Worm (Caenorhabditis elegans) whole organism, L2 larva: ENCODE results near the gene gpx-2.

Experiments
- blmp-1 ChIP-seq: sonication (generic microtip); optimal IDR thresholded peaks from 2 replicates; lab custom pipeline; 2017; ENCODE audit warnings: missing genetic modification characterization, mild to moderate bottlenecking, missing compliant biosample characterization, antibody characterized with exemption, moderate library complexity; ENCODE audit not compliant: insufficient read depth
- lin-13 ChIP-seq: fragments of 150-350 bp; optimal IDR thresholded peaks from 2 replicates; lab custom pipeline; 2014; ENCODE audit warnings: missing biosample characterization, missing genetic modification reagents, missing genetic modification characterization
- nhr-237 ChIP-seq: fragments of 150-350 bp; optimal IDR thresholded peaks from 2 replicates; lab custom pipeline; 2014; ENCODE audit warnings: missing biosample characterization, missing genetic modification characterization
- nhr-77 ChIP-seq: fragments of 150-350 bp; optimal IDR thresholded peaks from 2 replicates; lab custom pipeline; 2014; ENCODE audit warnings: missing biosample characterization, missing genetic modification characterization
- unc-39 ChIP-seq: fragments of 150-350 bp; optimal IDR thresholded peaks from 2 replicates; lab custom pipeline; 2014; ENCODE audit warnings: missing biosample characterization, missing genetic modification characterization

DNA sequence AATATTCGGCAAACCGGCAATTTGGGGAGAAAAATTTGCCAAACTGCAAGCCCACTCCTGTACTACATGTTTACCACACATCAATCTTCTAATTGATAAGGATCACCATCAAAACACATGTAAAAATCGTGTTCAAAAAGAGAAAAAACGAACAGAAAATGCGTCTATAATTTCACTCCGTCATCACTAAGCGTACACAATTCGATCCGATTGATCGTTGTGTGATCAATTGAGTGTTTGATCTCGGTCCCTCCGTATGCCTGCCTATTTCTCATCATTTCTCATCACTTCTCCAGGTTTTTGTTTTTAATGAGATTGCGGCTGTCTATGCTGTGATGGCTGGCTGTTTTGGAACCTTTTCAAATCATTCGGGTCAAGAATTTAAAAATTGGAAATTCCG, 41.2 kb upstream of the gpx-2 start:
- TF ChIP-seq unc-39 = no peak
- TF ChIP-seq nhr-237 (tag; lab: Kevin White, UChicago) = no peak
- TF ChIP-seq lin-13 (GFP tag; lab: Kevin White, UChicago) = no peak
- TF ChIP-seq blmp-1 (tag; lab: Kevin White, UChicago) = no peak
- no peak for TF ChIP-seq nhr-77 (tag; lab: Kevin White, UChicago)
